Fruit fly (Drosophila melanogaster) whole organism, prepupa: ENCODE results near the gene karr.
"Not testable (repeated sequence)": the region's sequence is repeated elsewhere in the genome, so short reads cannot be mapped to it uniquely, and the experiment has no call there.

Source experiments
- Blimp-1 ChIP-seq: fragments of 200-800 bp; sonication (Bioruptor generic); optimal IDR thresholded peaks from 3 replicates; lab custom pipeline; 2017; ENCODE audit warnings: missing biosample characterization, missing genetic modification characterization, mild to moderate bottlenecking, moderate library complexity, missing genetic modification reagents
- CG10631 ChIP-seq: fragments of 200-800 bp; sonication (Bioruptor generic); optimal IDR thresholded peaks from 2 replicates; lab custom pipeline; 2016; ENCODE audit warnings: missing biosample characterization, missing genetic modification characterization
- CG10669 ChIP-seq: fragments of 200-800 bp; sonication (Bioruptor generic); optimal IDR thresholded peaks from 3 replicates; lab custom pipeline; 2018; ENCODE audit warnings: missing biosample characterization, mild to moderate bottlenecking, missing genetic modification characterization, moderate library complexity
- CG11294 ChIP-seq: fragments of 200-800 bp; sonication (Bioruptor generic); IDR thresholded peaks from 2 replicates; pipeline ENCODE4 v1.3.6; 2022; ENCODE audit warnings: missing biosample characterization, missing genetic modification characterization
- CG15336 ChIP-seq: fragments of 200-800 bp; sonication (Bioruptor generic); IDR thresholded peaks from 2 replicates; pipeline ENCODE4 v1.3.6; 2022; ENCODE audit warnings: missing biosample characterization, missing genetic modification characterization
- CG1621 ChIP-seq: fragments of 200-800 bp; sonication (Bioruptor generic); optimal IDR thresholded peaks from 3 replicates; lab custom pipeline; 2018; ENCODE audit warnings: missing biosample characterization, mild to moderate bottlenecking, missing genetic modification characterization
- CG16779 ChIP-seq: fragments of 200-800 bp; sonication (Bioruptor generic); optimal IDR thresholded peaks from 3 replicates; lab custom pipeline; 2017; ENCODE audit warnings: missing biosample characterization, mild to moderate bottlenecking, missing genetic modification characterization
- CG3032 ChIP-seq: fragments of 200-800 bp; optimal IDR thresholded peaks from 2 replicates; lab custom pipeline; 2019; ENCODE audit warnings: missing biosample characterization, mild to moderate bottlenecking, missing genetic modification characterization, moderate library complexity
- CG31627 ChIP-seq: fragments of 200-800 bp; sonication (Bioruptor generic); optimal IDR thresholded peaks from 3 replicates; lab custom pipeline; 2016; ENCODE audit warnings: missing biosample characterization, missing genetic modification characterization
- CG32006 ChIP-seq: fragments of 200-800 bp; sonication (Bioruptor generic); optimal IDR thresholded peaks from 3 replicates; lab custom pipeline; 2017; ENCODE audit warnings: missing biosample characterization, mild to moderate bottlenecking, missing genetic modification characterization
- CG3919 ChIP-seq: fragments of 200-800 bp; sonication (Bioruptor generic); optimal IDR thresholded peaks from 3 replicates; lab custom pipeline; 2016; ENCODE audit warnings: missing biosample characterization, missing genetic modification characterization
- CG6808 ChIP-seq: fragments of 200-800 bp; sonication (Bioruptor generic); optimal IDR thresholded peaks from 3 replicates; lab custom pipeline; 2017; ENCODE audit warnings: missing biosample characterization, missing genetic modification characterization, mild to moderate bottlenecking, moderate library complexity, missing genetic modification reagents
- CG9139 ChIP-seq: fragments of 200-800 bp; sonication (Bioruptor generic); optimal IDR thresholded peaks from 3 replicates; lab custom pipeline; 2017; ENCODE audit warnings: missing biosample characterization, mild to moderate bottlenecking, missing genetic modification characterization
- Eip75B ChIP-seq: fragments of 200-800 bp; sonication (Bioruptor generic); optimal IDR thresholded peaks from 3 replicates; lab custom pipeline; 2016; ENCODE audit warnings: missing biosample characterization, missing genetic modification characterization
- Eip78C ChIP-seq: fragments of 200-800 bp; sonication (Bioruptor generic); peaks from one replicate; lab custom pipeline; 2016; ENCODE audit warnings: missing biosample characterization, missing genetic modification characterization
- Ets96B ChIP-seq: fragments of 200-800 bp; optimal IDR thresholded peaks from 2 replicates; lab custom pipeline; 2019; ENCODE audit warnings: missing biosample characterization, mild to moderate bottlenecking, missing genetic modification characterization, moderate library complexity
- Met ChIP-seq: fragments of 200-800 bp; sonication (Bioruptor generic); optimal IDR thresholded peaks from 3 replicates; lab custom pipeline; 2016; ENCODE audit warnings: missing biosample characterization, missing genetic modification characterization
- Smox ChIP-seq: fragments of 200-800 bp; sonication (Bioruptor generic); optimal IDR thresholded peaks from 3 replicates; lab custom pipeline; 2016; ENCODE audit warnings: missing biosample characterization, missing genetic modification characterization
- Sox14 ChIP-seq: fragments of 200-800 bp; sonication (Bioruptor generic); optimal IDR thresholded peaks from 3 replicates; lab custom pipeline; 2016; ENCODE audit warnings: missing biosample characterization, missing genetic modification characterization
- Sox15 ChIP-seq: fragments of 200-800 bp; sonication (Bioruptor generic); optimal IDR thresholded peaks from 3 replicates; lab custom pipeline; 2016; ENCODE audit warnings: missing biosample characterization, missing genetic modification characterization
- acj6 ChIP-seq: fragments of 200-800 bp; sonication (Bioruptor generic); optimal IDR thresholded peaks from 3 replicates; lab custom pipeline; 2016; ENCODE audit warnings: missing biosample characterization, missing genetic modification characterization
- dac ChIP-seq: fragments of 200-800 bp; sonication (Bioruptor generic); optimal IDR thresholded peaks from 2 replicates; lab custom pipeline; 2017; ENCODE audit warnings: missing biosample characterization, mild to moderate bottlenecking, missing genetic modification characterization
- dsx ChIP-seq: fragments of 200-800 bp; optimal IDR thresholded peaks from 3 replicates; lab custom pipeline; 2019; ENCODE audit warnings: missing biosample characterization, mild to moderate bottlenecking, missing genetic modification characterization, moderate library complexity; ENCODE audit not compliant: poor library complexity, severe bottlenecking
- eg ChIP-seq: fragments of 200-800 bp; sonication (Bioruptor generic); IDR thresholded peaks from 3 replicates; pipeline ENCODE4 v1.3.6; 2022; ENCODE audit warnings: missing biosample characterization, missing genetic modification characterization
- esn ChIP-seq: fragments of 200-800 bp; sonication (Bioruptor generic); optimal IDR thresholded peaks from 2 replicates; lab custom pipeline; 2016; ENCODE audit warnings: missing biosample characterization, mild to moderate bottlenecking, missing genetic modification characterization, moderate library complexity
- fd59A ChIP-seq: fragments of 200-800 bp; sonication (Bioruptor generic); optimal IDR thresholded peaks from 2 replicates; lab custom pipeline; 2017; ENCODE audit warnings: missing biosample characterization, mild to moderate bottlenecking, missing genetic modification characterization, missing genetic modification reagents
- fd85E ChIP-seq: fragments of 200-800 bp; sonication (Bioruptor generic); optimal IDR thresholded peaks from 3 replicates; lab custom pipeline; 2016; ENCODE audit warnings: missing biosample characterization, missing genetic modification characterization
- fkh ChIP-seq: fragments of 200-800 bp; sonication (Bioruptor generic); optimal IDR thresholded peaks from 3 replicates; lab custom pipeline; 2017; ENCODE audit warnings: missing biosample characterization, mild to moderate bottlenecking, missing genetic modification characterization, moderate library complexity
- lz ChIP-seq: fragments of 200-800 bp; sonication (Bioruptor generic); optimal IDR thresholded peaks from 3 replicates; lab custom pipeline; 2016; ENCODE audit warnings: missing biosample characterization, missing genetic modification characterization
- net ChIP-seq: fragments of 200-800 bp; sonication (Bioruptor generic); optimal IDR thresholded peaks from 3 replicates; lab custom pipeline; 2016; ENCODE audit warnings: missing biosample characterization, missing genetic modification characterization
- pdm3 ChIP-seq: fragments of 200-800 bp; sonication (Bioruptor generic); optimal IDR thresholded peaks from 3 replicates; lab custom pipeline; 2016; ENCODE audit warnings: missing biosample characterization, missing genetic modification characterization
- salr ChIP-seq, 2 experiments: fragments of 200-800 bp; sonication (Bioruptor generic); optimal IDR thresholded peaks; 3 replicates each; lab custom pipeline; 2016 to 2018; ENCODE audit warnings: missing biosample characterization in 2 of 2, missing genetic modification characterization in 2 of 2, mild to moderate bottlenecking in 1 of 2
- spab ChIP-seq: fragments of 200-800 bp; sonication (Bioruptor generic); optimal IDR thresholded peaks from 2 replicates; lab custom pipeline; 2017; ENCODE audit warnings: missing biosample characterization, mild to moderate bottlenecking, missing genetic modification characterization, missing genetic modification reagents
- ss ChIP-seq, 2 experiments: fragments of 200-800 bp; sonication (Bioruptor generic); optimal IDR thresholded peaks; 2 replicates in 1 of 2; 3 replicates in 1 of 2; lab custom pipeline; 2017 to 2018; ENCODE audit warnings: mild to moderate bottlenecking in 2 of 2, missing biosample characterization in 2 of 2, missing genetic modification characterization in 2 of 2, moderate library complexity in 1 of 2

Gene karr

DNA sequence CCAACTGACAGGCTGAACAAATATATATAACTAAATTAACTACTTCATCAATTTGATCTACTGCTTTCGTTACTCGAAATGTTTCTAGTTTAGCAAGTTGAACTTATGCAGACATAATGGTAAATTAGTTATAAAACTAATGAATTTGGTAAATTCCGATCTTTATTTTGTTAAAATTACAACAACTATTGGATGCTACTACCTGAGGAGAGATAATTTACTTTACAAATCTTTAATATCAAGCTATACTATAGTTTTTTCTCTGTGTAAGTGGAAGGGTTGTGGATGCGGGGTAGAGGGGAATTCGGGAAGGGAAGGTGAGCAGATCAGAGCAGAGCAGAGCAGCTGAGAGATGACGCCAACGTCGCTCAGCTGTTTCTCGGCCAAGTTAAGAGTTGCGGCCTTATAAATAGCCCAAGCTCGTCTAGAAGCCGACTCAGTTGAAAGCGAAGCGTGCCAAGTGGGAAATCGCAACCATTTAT is 37.4 kb upstream of the karr start, which contains the start of gene aspr:
TSS of gene aspr (plus strand) at position 432 of the 482 bp plus-strand sequence.
- TF ChIP-seq pdm3 (GFP tag; lab: Kevin White, UChicago): peak; percentile 23
- TF ChIP-seq dsx (GFP tag; lab: Kevin White, UChicago): peak; percentile 7
- no peak for TF ChIP-seq CG9139 (GFP tag; lab: Kevin White, UChicago)
- TF ChIP-seq fd59A (GFP tag; lab: Kevin White, UChicago): peak; percentile 15
- no peak for TF ChIP-seq dac
- TF ChIP-seq CG6808 (GFP tag; lab: Kevin White, UChicago): peak; percentile 46
- TF ChIP-seq CG15336 (GFP tag; lab: Robert Waterston, UW): no peak
- TF ChIP-seq spab (GFP tag; lab: Kevin White, UChicago): peak; percentile 25
- peak; percentile 19 for TF ChIP-seq CG1621 (tag; lab: Kevin White, UChicago)
- peak; percentile 52 for TF ChIP-seq CG10669 (GFP tag; lab: Kevin White, UChicago)
- TF ChIP-seq Smox (GFP tag; lab: Kevin White, UChicago): no peak
- TF ChIP-seq CG10631 (GFP tag; lab: Kevin White, UChicago): peak; percentile 43
- TF ChIP-seq eg (GFP tag; lab: Robert Waterston, UW): no peak
- TF ChIP-seq Eip78C: peak; percentile 67
- TF ChIP-seq CG3919: peak; percentile 48
- TF ChIP-seq CG32006 (GFP tag; lab: Kevin White, UChicago): no peak
- TF ChIP-seq lz: no peak
- peak; percentile 49 for TF ChIP-seq Ets96B (tag; lab: Kevin White, UChicago)
- peak; percentile 58 for TF ChIP-seq CG3032 (tag; lab: Kevin White, UChicago)
- TF ChIP-seq Eip75B (GFP tag; lab: Kevin White, UChicago): peak; percentile 35
- no peak for TF ChIP-seq salr (GFP tag; optimal IDR thresholded peaks at IDR 0.05; lab: Kevin White, UChicago)
- no peak for TF ChIP-seq Met (GFP tag; lab: Kevin White, UChicago)
- peak; percentile 25 for TF ChIP-seq fkh (GFP tag; lab: Kevin White, UChicago)
- peak; percentile 10 for TF ChIP-seq net (GFP tag; lab: Kevin White, UChicago)

DNA sequence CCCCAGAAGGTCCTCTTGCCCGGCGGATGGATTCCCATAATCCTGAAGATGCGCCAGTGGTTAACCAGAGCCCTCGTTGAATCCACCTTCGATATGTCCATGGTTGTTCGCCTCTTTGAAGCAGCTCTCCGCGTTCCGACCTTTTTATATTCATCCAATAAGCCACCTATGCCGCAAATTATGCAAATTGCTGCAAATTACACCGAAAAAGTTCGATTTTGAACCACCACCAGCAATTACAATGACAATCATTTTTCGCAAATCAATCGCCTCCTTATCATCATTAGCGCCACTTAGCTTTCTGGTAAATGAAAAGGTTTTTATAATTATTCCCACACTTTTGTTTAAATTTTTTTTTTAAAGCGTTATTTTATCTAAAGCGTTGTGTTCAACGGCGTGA is 32.7 kb upstream of the karr start, which contains the start of gene Or19a:
TSS of gene Or19a (minus strand) at position 101 of the 400 bp plus-strand sequence.
- not testable (repeated sequence) for TF ChIP-seq esn; acj6 (GFP tag; lab: Kevin White, UChicago); CG32006 (GFP tag; lab: Kevin White, UChicago)
- TF ChIP-seq, all 60 proteins: peak for 0; not testable (repeated sequence) for 60

DNA sequence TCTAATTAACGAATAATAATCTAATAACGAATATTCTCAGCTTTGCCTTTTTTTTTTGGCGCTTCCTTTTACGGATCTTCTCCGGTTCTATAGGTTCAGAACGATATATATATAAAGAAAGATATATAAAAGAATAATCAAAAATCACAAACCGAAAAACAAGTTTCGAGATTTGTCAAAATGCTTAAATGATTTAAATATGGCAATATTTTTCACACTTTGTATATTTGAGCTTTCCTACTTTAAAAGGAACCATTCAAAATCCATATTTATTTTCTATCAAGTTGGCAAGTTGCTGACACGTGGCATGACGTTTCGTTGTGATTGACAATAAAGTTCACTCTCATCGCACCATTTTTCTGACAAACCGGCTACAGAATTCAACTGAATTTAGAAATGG is 30.3 kb upstream of the karr start, which contains the start of gene CG34332:
TSS of gene CG34332 (plus strand) at position 301 of the 400 bp plus-strand sequence.
- TF ChIP-seq fd85E (GFP tag; lab: Kevin White, UChicago) (no peak), esn (no peak), salr (GFP tag; optimal IDR thresholded peaks at IDR 0.05; lab: Kevin White, UChicago) (no peak), ss (GFP tag; optimal IDR thresholded peaks at IDR 0.05; lab: Kevin White, UChicago) (no peak), CG31627 (GFP tag; lab: Kevin White, UChicago) (no peak), CG16779 (tag; lab: Kevin White, UChicago) (no peak), Sox15 (GFP tag; lab: Kevin White, UChicago) (no peak)
- TF ChIP-seq, all 60 proteins: peak for 0

DNA sequence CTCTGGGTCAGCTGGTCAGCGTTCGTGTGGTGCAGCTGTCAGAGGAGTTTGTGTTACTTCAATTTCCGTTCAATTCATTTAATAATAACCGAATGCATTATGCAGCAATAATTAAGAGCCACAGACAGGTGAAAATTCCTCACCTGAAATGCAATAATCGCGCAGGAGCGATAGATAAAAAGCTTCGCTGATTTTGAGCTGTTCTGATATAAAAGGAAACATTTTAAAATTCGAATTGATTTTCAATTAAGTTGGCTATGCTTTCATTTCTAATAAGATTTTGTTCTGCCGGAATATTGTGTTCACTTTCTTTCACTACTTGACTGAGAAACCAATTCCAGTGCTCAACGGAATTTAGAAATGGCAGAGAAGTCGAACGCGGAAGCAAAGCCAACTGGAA is 29.1 kb upstream of the karr start, which contains the start of gene CG42583:
TSS of gene CG42583 (plus strand) at position 301 of the 400 bp plus-strand sequence.
- TF ChIP-seq CG11294 (GFP tag; lab: Robert Waterston, UW) (no peak), Blimp-1 (GFP tag; lab: Kevin White, UChicago) (no peak), Smox (GFP tag; lab: Kevin White, UChicago) (no peak), Sox14 (no peak)
